Worm (Caenorhabditis elegans) whole organism, L4/young adult: ENCODE data around the gene Y53C12B.1.

Experiments
- dao-5 ChIP-seq: sonication (generic microtip); optimal IDR thresholded peaks from 2 replicates; lab custom pipeline; 2016; ENCODE audit warnings: missing genotype, missing genetic modification characterization, moderate library complexity, missing compliant biosample characterization
- him-1 ChIP-seq: sonication (generic microtip); optimal IDR thresholded peaks from 2 replicates; lab custom pipeline; 2016; ENCODE audit warnings: missing genotype, missing genetic modification reagents, missing genetic modification characterization, missing compliant biosample characterization

DNA sequence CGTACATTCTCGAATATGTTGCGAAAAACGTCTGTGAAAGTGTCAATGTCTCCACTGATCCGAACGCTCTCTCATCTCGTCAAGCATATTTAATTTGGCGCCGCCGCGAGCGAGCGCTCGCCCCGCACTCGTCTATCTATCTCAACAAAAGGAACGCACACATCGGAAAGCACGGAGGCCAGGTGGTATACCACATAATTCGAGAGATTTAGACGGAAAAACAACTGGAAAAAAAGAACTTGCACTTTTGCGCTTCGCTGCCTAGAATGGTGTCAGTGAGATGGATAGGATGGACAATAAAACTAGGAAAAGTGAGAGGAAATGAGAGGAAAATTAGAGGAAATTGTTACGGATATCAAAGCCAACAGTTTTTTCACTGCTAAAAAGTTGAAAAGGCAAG is 16.7 kb downstream of the Y53C12B.1 start:
- TF ChIP-seq him-1 (tag; lab: Kevin White, UChicago) (no peak), dao-5 (no peak)
